Worm (Caenorhabditis elegans) whole organism, L1 larva: ENCODE measurements around the gene ZK1307.1.

Experiments
- C04F5.9 ChIP-seq: sonication (generic microtip); optimal IDR thresholded peaks from 2 replicates; lab custom pipeline; 2016; ENCODE audit warnings: missing genetic modification characterization, missing compliant biosample characterization
- C16A3.4 ChIP-seq: fragments of 150-350 bp; optimal IDR thresholded peaks from 2 replicates; lab custom pipeline; 2014; ENCODE audit warnings: missing biosample characterization, missing genetic modification characterization
- C34B4.2 ChIP-seq: sonication (generic microtip); optimal IDR thresholded peaks from 2 replicates; lab custom pipeline; 2017; ENCODE audit warnings: mild to moderate bottlenecking, missing genetic modification characterization, missing compliant biosample characterization
- F16B12.6 ChIP-seq: fragments of 150-350 bp; optimal IDR thresholded peaks from 2 replicates; lab custom pipeline; 2014; ENCODE audit warnings: missing biosample characterization, missing genetic modification characterization
- Y116A8C.19 ChIP-seq: sonication (generic microtip); optimal IDR thresholded peaks from 2 replicates; lab custom pipeline; 2016; ENCODE audit warnings: missing compliant biosample characterization, missing genetic modification characterization, borderline replicate concordance
- aha-1 ChIP-seq: fragments of 150-350 bp; optimal IDR thresholded peaks from 2 replicates; lab custom pipeline; 2014; ENCODE audit warnings: missing biosample characterization, missing genetic modification characterization
- alr-1 ChIP-seq: fragments of 200-800 bp; sonication (Bioruptor generic); optimal IDR thresholded peaks from 2 replicates; lab custom pipeline; 2018; ENCODE audit warnings: borderline replicate concordance, mild to moderate bottlenecking, missing genetic modification characterization, missing compliant biosample characterization
- ama-1 ChIP-seq: fragments of 150-350 bp; optimal IDR thresholded peaks from 2 replicates; lab custom pipeline; 2014
- blmp-1 ChIP-seq: fragments of 150-350 bp; optimal IDR thresholded peaks from 2 replicates; lab custom pipeline; 2014; ENCODE audit warnings: missing biosample characterization, missing genetic modification characterization
- ceh-88 ChIP-seq: fragments of 200-800 bp; sonication (Bioruptor generic); IDR thresholded peaks from 2 replicates; pipeline ENCODE4 v1.3.6; 2022; ENCODE audit warnings: missing genetic modification characterization, missing compliant biosample characterization
- efl-3 ChIP-seq: fragments of 200-800 bp; sonication (Bioruptor generic); optimal IDR thresholded peaks from 2 replicates; lab custom pipeline; 2018; ENCODE audit warnings: mild to moderate bottlenecking, missing genetic modification characterization, missing compliant biosample characterization
- elt-3 ChIP-seq, 6 experiments: fragments of 150-350 bp in 1 of 6; sonication (generic microtip); optimal IDR thresholded peaks; 2 replicates each; lab custom pipeline; 2017 to 2018; ENCODE audit warnings: missing biosample characterization in 6 of 6, missing genetic modification characterization in 6 of 6, inconsistent platforms in 1 of 6
- fkh-4 ChIP-seq: sonication (generic microtip); optimal IDR thresholded peaks from 2 replicates; lab custom pipeline; 2016; ENCODE audit warnings: missing compliant biosample characterization, missing genetic modification characterization, borderline replicate concordance
- grh-1 ChIP-seq: fragments of 200-800 bp; sonication (Bioruptor generic); IDR thresholded peaks from 2 replicates; pipeline ENCODE4 v1.3.6; 2022; ENCODE audit warnings: missing genetic modification reagents, missing genetic modification characterization, missing compliant biosample characterization
- hlh-17 ChIP-seq: fragments of 200-800 bp; sonication (Bioruptor generic); optimal IDR thresholded peaks from 2 replicates; lab custom pipeline; 2018; ENCODE audit warnings: missing genetic modification characterization, mild to moderate bottlenecking, missing compliant biosample characterization, moderate library complexity, borderline replicate concordance
- hlh-4 ChIP-seq: sonication (generic microtip); optimal IDR thresholded peaks from 2 replicates; lab custom pipeline; 2016; ENCODE audit warnings: mild to moderate bottlenecking, missing genetic modification characterization, missing compliant biosample characterization
- lin-14 ChIP-seq: fragments of 200-800 bp; sonication (Bioruptor generic); optimal IDR thresholded peaks from 2 replicates; lab custom pipeline; 2018; ENCODE audit warnings: mild to moderate bottlenecking, missing genetic modification characterization, moderate library complexity, missing compliant biosample characterization
- lin-15B ChIP-seq: fragments of 150-350 bp; sonication (generic microtip); optimal IDR thresholded peaks from 3 replicates; lab custom pipeline; 2014; ENCODE audit warnings: missing biosample characterization, missing genetic modification characterization
- lin-35 ChIP-seq, 2 experiments: fragments of 150-350 bp; optimal IDR thresholded peaks; 2 replicates each; lab custom pipeline; 2014; ENCODE audit warnings: missing biosample characterization in 2 of 2, missing genetic modification characterization in 2 of 2, missing genetic modification reagents in 2 of 2
- mdl-1 ChIP-seq, 2 experiments: fragments of 150-350 bp; optimal IDR thresholded peaks; 2 replicates each; lab custom pipeline; 2014 to 2017; ENCODE audit warnings: missing biosample characterization in 2 of 2, missing genetic modification characterization in 2 of 2, inconsistent platforms in 1 of 2
- mef-2 ChIP-seq: fragments of 150-350 bp; optimal IDR thresholded peaks from 2 replicates; lab custom pipeline; 2014; ENCODE audit warnings: missing biosample characterization, missing genetic modification characterization
- mep-1 ChIP-seq: fragments of 150-350 bp; optimal IDR thresholded peaks from 2 replicates; lab custom pipeline; 2014; ENCODE audit warnings: missing biosample characterization, missing genetic modification characterization
- nhr-19 ChIP-seq: fragments of 200-800 bp; sonication (Bioruptor generic); conservative IDR thresholded peaks from 2 replicates; pipeline ENCODE4 v1.3.6; 2022; ENCODE audit warnings: missing genetic modification characterization, missing compliant biosample characterization
- nhr-20 ChIP-seq: sonication (generic microtip); optimal IDR thresholded peaks from 2 replicates; lab custom pipeline; 2016; ENCODE audit warnings: mild to moderate bottlenecking, missing genetic modification characterization, missing compliant biosample characterization
- nhr-76 ChIP-seq: sonication (generic microtip); optimal IDR thresholded peaks from 2 replicates; lab custom pipeline; 2017; ENCODE audit warnings: missing biosample characterization, missing genetic modification characterization
- nhr-84 ChIP-seq: sonication (generic microtip); optimal IDR thresholded peaks from 2 replicates; lab custom pipeline; 2017; ENCODE audit warnings: missing biosample characterization, missing genetic modification characterization
- nhr-85 ChIP-seq: sonication (generic microtip); peaks from one replicate; lab custom pipeline; 2016; ENCODE audit warnings: missing genetic modification characterization, inconsistent platforms, missing compliant biosample characterization
- pqm-1 ChIP-seq: sonication (generic microtip); optimal IDR thresholded peaks from 3 replicates; lab custom pipeline; 2017; ENCODE audit warnings: missing biosample characterization, missing genetic modification characterization
- rnt-1 ChIP-seq: sonication (generic microtip); optimal IDR thresholded peaks from 2 replicates; lab custom pipeline; 2016; ENCODE audit warnings: mild to moderate bottlenecking, missing genetic modification characterization, moderate library complexity, missing compliant biosample characterization
- skn-1 ChIP-seq: fragments of 150-350 bp; optimal IDR thresholded peaks from 2 replicates; lab custom pipeline; 2014; ENCODE audit warnings: missing biosample characterization, missing genetic modification characterization
- snpc-4 ChIP-seq: fragments of 150-350 bp; optimal IDR thresholded peaks from 2 replicates; lab custom pipeline; 2014; ENCODE audit warnings: missing biosample characterization, missing genetic modification characterization
- sptf-1 ChIP-seq: fragments of 150-350 bp; optimal IDR thresholded peaks from 2 replicates; lab custom pipeline; 2014; ENCODE audit warnings: missing biosample characterization, missing genetic modification characterization
- swsn-7 ChIP-seq: sonication (generic microtip); optimal IDR thresholded peaks from 2 replicates; lab custom pipeline; 2016; ENCODE audit warnings: missing genetic modification characterization, missing compliant biosample characterization
- unc-130 ChIP-seq: fragments of 150-350 bp; optimal IDR thresholded peaks from 2 replicates; lab custom pipeline; 2017; ENCODE audit warnings: missing biosample characterization, missing genetic modification characterization, inconsistent platforms
- unc-30 ChIP-seq: sonication (generic microtip); optimal IDR thresholded peaks from 2 replicates; lab custom pipeline; 2017; ENCODE audit warnings: missing biosample characterization, missing genetic modification characterization
- unc-62 ChIP-seq: fragments of 150-350 bp; optimal IDR thresholded peaks from 2 replicates; lab custom pipeline; 2014; ENCODE audit warnings: missing biosample characterization, missing genetic modification reagents, missing genetic modification characterization
- unc-86 ChIP-seq: sonication (generic microtip); optimal IDR thresholded peaks from 2 replicates; lab custom pipeline; 2016; ENCODE audit warnings: missing genetic modification characterization, missing compliant biosample characterization
- unc-98 ChIP-seq: fragments of 200-800 bp; sonication (Bioruptor generic); IDR thresholded peaks from 2 replicates; pipeline ENCODE4 v1.3.6; 2022; ENCODE audit warnings: missing genetic modification characterization, missing compliant biosample characterization
- vab-15 ChIP-seq: sonication (generic microtip); optimal IDR thresholded peaks from 2 replicates; lab custom pipeline; 2017; ENCODE audit warnings: missing genotype, mild to moderate bottlenecking, missing genetic modification characterization, missing compliant biosample characterization
- xbp-1 ChIP-seq: sonication (generic microtip); optimal IDR thresholded peaks from 2 replicates; lab custom pipeline; 2016; ENCODE audit warnings: missing genetic modification characterization, missing compliant biosample characterization
- zag-1 ChIP-seq: fragments of 150-350 bp; optimal IDR thresholded peaks from 2 replicates; lab custom pipeline; 2014; ENCODE audit warnings: missing biosample characterization, missing genetic modification characterization
- zip-4 ChIP-seq: fragments of 200-800 bp; sonication (Bioruptor generic); optimal IDR thresholded peaks from 2 replicates; lab custom pipeline; 2018; ENCODE audit warnings: mild to moderate bottlenecking, missing genetic modification characterization, moderate library complexity, missing compliant biosample characterization
- ztf-4 ChIP-seq: fragments of 150-350 bp; optimal IDR thresholded peaks from 2 replicates; lab custom pipeline; 2014; ENCODE audit warnings: missing biosample characterization, missing genetic modification characterization

ZK1307.1 gene

DNA sequence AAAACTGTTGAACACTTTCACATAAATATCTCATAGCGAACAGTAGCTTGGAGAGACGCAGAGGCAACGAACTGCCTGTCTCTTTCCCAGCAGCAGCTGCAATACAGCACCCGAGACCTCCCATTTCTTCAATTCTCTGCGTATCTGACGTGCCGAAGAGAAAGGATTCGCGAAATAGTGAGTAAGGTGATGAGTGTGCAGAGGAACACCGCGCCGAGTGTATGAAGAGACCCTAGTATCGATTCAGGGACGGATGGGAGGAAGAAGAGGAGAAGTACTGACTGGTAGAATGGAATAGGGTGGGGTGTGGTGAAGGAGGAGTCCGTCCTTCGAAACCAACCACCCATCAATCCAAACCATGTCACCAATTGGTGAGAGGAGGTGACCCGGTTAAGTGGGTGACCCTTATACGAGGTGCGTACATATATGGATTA, 9.2 kb downstream of the ZK1307.1 start (continued):
- no peak for TF ChIP-seq snpc-4 (tag; lab: Kevin White, UChicago)
- TF ChIP-seq ama-1: peak; percentile 82
- TF ChIP-seq zag-1 (tag; lab: Kevin White, UChicago): no peak
- peak; percentile 94 for TF ChIP-seq nhr-20 (tag; lab: Kevin White, UChicago)
- TF ChIP-seq hlh-17 (GFP tag; lab: Kevin White, UChicago): no peak
- peak; percentile 97 for TF ChIP-seq lin-14
- peak; percentile 70 for TF ChIP-seq swsn-7 (tag; lab: Kevin White, UChicago)
- no peak for TF ChIP-seq nhr-84 (tag; lab: Kevin White, UChicago)
- no peak for TF ChIP-seq grh-1 (GFP tag; lab: Robert Waterston, UW)
- peak; percentile 56 for TF ChIP-seq skn-1 (tag; lab: Kevin White, UChicago)
- TF ChIP-seq lin-35 (GFP tag; optimal IDR thresholded peaks at IDR 0.05; lab: Kevin White, UChicago): peak; percentile 52 to 68
- peak; percentile 74 for TF ChIP-seq rnt-1 (tag; lab: Kevin White, UChicago)
- no peak for TF ChIP-seq nhr-76 (tag; lab: Kevin White, UChicago)
- TF ChIP-seq lin-15B (tag; lab: Kevin White, UChicago): no peak
- TF ChIP-seq fkh-4: no peak
- no peak for TF ChIP-seq unc-30 (tag; lab: Kevin White, UChicago)
- no peak for TF ChIP-seq pqm-1
- TF ChIP-seq zip-4: no peak
- TF ChIP-seq ztf-4 (tag; lab: Kevin White, UChicago): peak; percentile 68
- no peak for TF ChIP-seq alr-1
- TF ChIP-seq vab-15 (tag; lab: Kevin White, UChicago): peak; percentile 65
- no peak for TF ChIP-seq Y116A8C.19
- TF ChIP-seq C16A3.4 (tag; lab: Kevin White, UChicago): peak; percentile 15
- TF ChIP-seq xbp-1: peak; percentile 55
- TF ChIP-seq C34B4.2 (tag; lab: Kevin White, UChicago): no peak
- TF ChIP-seq sptf-1 (tag; lab: Kevin White, UChicago): no peak
- TF ChIP-seq aha-1: no peak
- no peak for TF ChIP-seq unc-98 (GFP tag; lab: Robert Waterston, UW)
- TF ChIP-seq unc-62 (GFP tag; lab: Kevin White, UChicago): no peak
- TF ChIP-seq mef-2: no peak
- peak in 1 of 2 experiments; percentile 75 for TF ChIP-seq mdl-1 (tag; optimal IDR thresholded peaks at IDR 0.05; lab: Kevin White, UChicago)
- no peak for TF ChIP-seq C04F5.9 (tag; lab: Kevin White, UChicago)

DNA sequence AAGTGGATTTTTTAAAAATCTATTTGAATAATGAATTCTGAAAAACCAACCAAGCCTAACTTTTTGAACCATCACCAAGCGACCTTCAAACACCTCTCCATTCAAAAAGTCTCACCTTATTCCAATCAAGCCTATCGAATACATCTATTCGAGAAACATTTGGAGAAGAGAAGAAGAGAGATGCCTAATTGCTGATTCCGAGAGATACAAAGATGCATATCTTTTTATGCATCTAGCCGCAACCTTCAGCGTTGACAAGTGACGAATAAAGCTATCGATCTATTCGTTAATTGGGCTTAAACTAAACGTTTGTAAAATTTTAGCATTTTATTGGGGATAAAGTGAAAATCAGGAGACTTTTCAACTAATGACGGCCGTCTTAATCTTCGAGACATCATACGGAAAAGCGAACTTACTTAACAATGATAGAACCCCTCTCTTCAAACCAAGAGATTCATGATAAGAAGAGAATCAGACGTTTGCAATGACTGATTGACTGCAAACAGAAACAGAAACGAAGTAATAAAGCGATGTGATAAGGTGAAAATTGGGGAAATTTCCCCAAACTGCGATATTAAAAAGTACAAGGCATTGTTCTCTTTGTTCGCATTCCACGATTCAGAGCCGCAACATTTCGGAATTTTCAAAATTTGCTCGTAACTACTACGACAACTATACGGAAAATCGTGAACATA, 10.3 kb downstream of the ZK1307.1 start:
- peak; percentile 49 for TF ChIP-seq rnt-1 (tag; lab: Kevin White, UChicago)
- TF ChIP-seq lin-14: peak; percentile 50
- TF ChIP-seq F16B12.6 (tag; lab: Kevin White, UChicago): no peak
- peak; percentile 83 for TF ChIP-seq nhr-85
- TF ChIP-seq ceh-88 (GFP tag; lab: Robert Waterston, UW): no peak
- peak in 1 of 6 experiments; percentile 24 for TF ChIP-seq elt-3 (tag; optimal IDR thresholded peaks at IDR 0.05; lab: Kevin White, UChicago)
- peak; percentile 56 for TF ChIP-seq blmp-1
- peak; percentile 48 for TF ChIP-seq mep-1 (tag; lab: Kevin White, UChicago)

DNA sequence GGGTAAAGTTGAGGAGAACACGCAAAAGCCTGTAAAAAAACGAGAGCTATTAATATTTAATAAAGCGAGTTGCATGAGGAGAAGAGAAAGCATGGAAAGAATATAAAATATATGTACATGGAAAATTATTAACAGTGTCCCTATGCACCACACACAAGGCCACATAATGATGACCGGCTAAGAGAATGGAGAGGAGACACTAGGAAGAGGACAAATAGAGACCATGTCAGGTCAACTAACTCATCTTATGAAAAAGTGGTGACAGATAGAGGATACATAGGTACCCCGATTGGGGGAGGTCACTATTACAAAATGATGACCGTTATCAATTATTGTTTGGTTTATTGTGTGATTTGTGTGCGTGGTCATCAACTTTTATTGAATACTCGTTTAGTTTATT, 10.9 kb downstream of the ZK1307.1 start, which contains the start of gene fzr-1:
Gene fzr-1, minus strand, starts transcription at position 29 of the 400 bp plus-strand sequence.
- TF ChIP-seq sptf-1 (tag; lab: Kevin White, UChicago) (no peak), hlh-4 (tag; lab: Kevin White, UChicago) (no peak), mef-2 (no peak), xbp-1 (no peak), unc-86 (tag; lab: Kevin White, UChicago) (no peak), nhr-19 (GFP tag; lab: Robert Waterston, UW) (no peak), unc-130 (tag; lab: Kevin White, UChicago) (no peak), efl-3 (GFP tag; lab: Kevin White, UChicago) (no peak), lin-35 (GFP tag; optimal IDR thresholded peaks at IDR 0.05; lab: Kevin White, UChicago) (no peak), nhr-76 (tag; lab: Kevin White, UChicago) (no peak), skn-1 (tag; lab: Kevin White, UChicago) (no peak)
